Worm (Caenorhabditis elegans) whole organism, L4 larva: ENCODE data around the gene F26F4.12.

Experiments
- D1046.2 ChIP-seq: fragments of 200-800 bp; sonication (Bioruptor generic); IDR thresholded peaks from 2 replicates; pipeline ENCODE4 v1.3.6; 2022; ENCODE audit warnings: missing genetic modification characterization, missing compliant biosample characterization
- F10B5.3 ChIP-seq: sonication (generic microtip); optimal IDR thresholded peaks from 2 replicates; lab custom pipeline; 2016; ENCODE audit warnings: mild to moderate bottlenecking, missing genetic modification characterization, missing compliant biosample characterization
- F37D6.2 ChIP-seq: sonication (generic microtip); optimal IDR thresholded peaks from 2 replicates; lab custom pipeline; 2016; ENCODE audit warnings: mild to moderate bottlenecking, missing genetic modification characterization, missing compliant biosample characterization
- F44E2.7 ChIP-seq: fragments of 200-800 bp; sonication (Bioruptor generic); IDR thresholded peaks from 2 replicates; pipeline ENCODE4 v2.1.2; 2022; ENCODE audit warnings: missing genetic modification characterization, missing compliant biosample characterization
- T20F7.1 ChIP-seq: fragments of 200-800 bp; sonication (Bioruptor generic); optimal IDR thresholded peaks from 2 replicates; lab custom pipeline; 2018; ENCODE audit warnings: mild to moderate bottlenecking, missing genetic modification characterization, missing compliant biosample characterization
- Y105C5A.15 ChIP-seq: fragments of 200-800 bp; sonication (Bioruptor generic); IDR thresholded peaks from 2 replicates; pipeline ENCODE4 v1.3.6; 2022; ENCODE audit warnings: missing genetic modification characterization, missing compliant biosample characterization
- Y75B8A.6 ChIP-seq: fragments of 200-800 bp; sonication (Bioruptor generic); IDR thresholded peaks from 2 replicates; pipeline ENCODE4 v1.3.6; 2022; ENCODE audit warnings: missing genetic modification reagents, missing genetic modification characterization, missing compliant biosample characterization
- ceh-28 ChIP-seq: fragments of 150-350 bp; optimal IDR thresholded peaks from 2 replicates; lab custom pipeline; 2014; ENCODE audit warnings: missing biosample characterization, missing genetic modification reagents, missing genetic modification characterization
- ceh-44 ChIP-seq: fragments of 200-800 bp; sonication (Bioruptor generic); IDR thresholded peaks from 2 replicates; pipeline ENCODE4 v1.3.6; 2022; ENCODE audit warnings: missing genetic modification reagents, missing genetic modification characterization, missing compliant biosample characterization
- cey-2 ChIP-seq: sonication (generic microtip); optimal IDR thresholded peaks from 3 replicates; lab custom pipeline; 2017; ENCODE audit warnings: missing genetic modification characterization, mild to moderate bottlenecking, missing compliant biosample characterization, antibody characterized with exemption, borderline replicate concordance; ENCODE audit not compliant: insufficient read depth
- daf-16 ChIP-seq, 3 experiments: sonication (generic microtip); optimal IDR thresholded peaks; 2 replicates each; lab custom pipeline; 2016 to 2017; ENCODE audit warnings: missing genetic modification characterization in 3 of 3, missing genetic modification reagents in 3 of 3, mild to moderate bottlenecking in 2 of 3, missing compliant biosample characterization in 2 of 3, missing biosample characterization in 1 of 3, moderate library complexity in 1 of 3
- dmd-6 ChIP-seq: fragments of 200-800 bp; sonication (Bioruptor generic); IDR thresholded peaks from 2 replicates; pipeline ENCODE4 v1.3.6; 2022; ENCODE audit warnings: missing genetic modification reagents, missing genetic modification characterization, missing compliant biosample characterization
- dmd-8 ChIP-seq: fragments of 200-800 bp; sonication (Bioruptor generic); IDR thresholded peaks from 2 replicates; pipeline ENCODE4 v1.3.6; 2022; ENCODE audit warnings: missing genetic modification characterization, missing compliant biosample characterization
- dmd-9 ChIP-seq: fragments of 200-800 bp; sonication (Bioruptor generic); IDR thresholded peaks from 2 replicates; pipeline ENCODE4 v1.3.6; 2022; ENCODE audit warnings: missing genetic modification reagents, missing genetic modification characterization, missing compliant biosample characterization
- dpl-1 ChIP-seq: fragments of 150-350 bp; optimal IDR thresholded peaks from 2 replicates; lab custom pipeline; 2014; ENCODE audit warnings: missing biosample characterization, missing genetic modification reagents, missing genetic modification characterization
- fkh-10 ChIP-seq: fragments of 150-350 bp; optimal IDR thresholded peaks from 2 replicates; lab custom pipeline; 2014; ENCODE audit warnings: missing biosample characterization, missing genetic modification reagents, missing genetic modification characterization
- hlh-11 ChIP-seq: fragments of 200-800 bp; sonication (Bioruptor generic); optimal IDR thresholded peaks from 2 replicates; lab custom pipeline; 2018; ENCODE audit warnings: mild to moderate bottlenecking, missing genetic modification characterization, missing compliant biosample characterization
- hmg-1.1 ChIP-seq: fragments of 200-800 bp; sonication (Bioruptor generic); IDR thresholded peaks from 2 replicates; pipeline ENCODE4 v1.3.6; 2022; ENCODE audit warnings: missing genetic modification reagents, missing genetic modification characterization, missing compliant biosample characterization
- jun-1 ChIP-seq: fragments of 150-350 bp; optimal IDR thresholded peaks from 2 replicates; lab custom pipeline; 2014; ENCODE audit warnings: missing biosample characterization, missing genetic modification reagents, missing genetic modification characterization
- lin-29 ChIP-seq: fragments of 200-800 bp; sonication (Bioruptor generic); IDR thresholded peaks from 2 replicates; pipeline ENCODE4 v1.3.6; 2022; ENCODE audit warnings: missing genetic modification reagents, missing genetic modification characterization, missing compliant biosample characterization
- lin-38 ChIP-seq: fragments of 200-800 bp; sonication (Bioruptor generic); IDR thresholded peaks from 2 replicates; pipeline ENCODE4 v1.3.6; 2022; ENCODE audit warnings: missing genetic modification reagents, missing genetic modification characterization, missing compliant biosample characterization
- lin-39 ChIP-seq: fragments of 150-350 bp; optimal IDR thresholded peaks from 2 replicates; lab custom pipeline; 2014; ENCODE audit warnings: missing biosample characterization, missing genetic modification reagents, missing genetic modification characterization
- lsy-2 ChIP-seq, 2 experiments: fragments of 150-350 bp in 1 of 2; sonication (generic microtip) in 1 of 2; optimal IDR thresholded peaks; 2 replicates each; lab custom pipeline; 2014 to 2017; ENCODE audit warnings: missing biosample characterization in 2 of 2, missing genetic modification characterization in 2 of 2
- mep-1 ChIP-seq: fragments of 150-350 bp; sonication (generic microtip); optimal IDR thresholded peaks from 3 replicates; lab custom pipeline; 2014; ENCODE audit warnings: missing biosample characterization, missing genetic modification characterization
- mes-2 ChIP-seq: sonication (generic microtip); optimal IDR thresholded peaks from 2 replicates; lab custom pipeline; 2016; ENCODE audit warnings: missing genotype, mild to moderate bottlenecking, missing genetic modification characterization, missing compliant biosample characterization; ENCODE audit not compliant: poor library complexity, severe bottlenecking
- nhr-10 ChIP-seq: fragments of 150-350 bp; optimal IDR thresholded peaks from 2 replicates; lab custom pipeline; 2014; ENCODE audit warnings: missing biosample characterization, missing genetic modification characterization
- nhr-25 ChIP-seq: sonication (generic microtip); optimal IDR thresholded peaks from 2 replicates; lab custom pipeline; 2017; ENCODE audit warnings: missing genetic modification characterization, mild to moderate bottlenecking, missing compliant biosample characterization, antibody characterized with exemption, moderate library complexity, borderline replicate concordance; ENCODE audit not compliant: insufficient read depth
- nhr-28 ChIP-seq: fragments of 150-350 bp; optimal IDR thresholded peaks from 2 replicates; lab custom pipeline; 2014; ENCODE audit warnings: missing biosample characterization, missing genetic modification characterization
- pqm-1 ChIP-seq: sonication (generic microtip); optimal IDR thresholded peaks from 2 replicates; lab custom pipeline; 2017; ENCODE audit warnings: missing biosample characterization, missing genetic modification characterization
- sdz-12 ChIP-seq: fragments of 200-800 bp; sonication (Bioruptor generic); optimal IDR thresholded peaks from 2 replicates; lab custom pipeline; 2018; ENCODE audit warnings: mild to moderate bottlenecking, missing genetic modification characterization, missing compliant biosample characterization
- snpc-1.2 ChIP-seq: fragments of 200-800 bp; sonication (Bioruptor generic); IDR thresholded peaks from 2 replicates; pipeline ENCODE4 v1.3.6; 2022; ENCODE audit warnings: missing genetic modification reagents, missing genetic modification characterization, missing compliant biosample characterization
- snpc-4 ChIP-seq: fragments of 150-350 bp; optimal IDR thresholded peaks from 2 replicates; lab custom pipeline; 2014; ENCODE audit warnings: missing biosample characterization, missing genetic modification characterization
- unc-130 ChIP-seq: sonication (generic microtip); optimal IDR thresholded peaks from 2 replicates; lab custom pipeline; 2016; ENCODE audit warnings: missing genetic modification reagents, missing genetic modification characterization, missing compliant biosample characterization
- unc-62 ChIP-seq, 3 experiments: fragments of 150-350 bp in 1 of 3; sonication (generic microtip); optimal IDR thresholded peaks in 2 of 3; peaks in 1 of 3; 1 replicate in 1 of 3; 2 replicates in 2 of 3; lab custom pipeline; 2014 to 2017; ENCODE audit warnings: missing biosample characterization in 3 of 3, missing genetic modification characterization in 3 of 3, missing genetic modification reagents in 3 of 3, missing genotype in 1 of 3

F26F4.12 gene

ce11 chrIII:4881955-4882354 is 27.9 kb downstream of the F26F4.12 start:
- TF ChIP-seq lsy-2 (tag; optimal IDR thresholded peaks at IDR 0.05; lab: Kevin White, UChicago), result no peak
- TF ChIP-seq daf-16 (GFP tag; optimal IDR thresholded peaks at IDR 0.05; lab: Kevin White, UChicago), result no peak
- TF ChIP-seq daf-16 (tag; optimal IDR thresholded peaks at IDR 0.05; lab: Kevin White, UChicago), result peak; percentile 22
- TF ChIP-seq nhr-28 (tag; lab: Kevin White, UChicago), result peak; percentile 11
- TF ChIP-seq T20F7.1, result no peak
- no peak for TF ChIP-seq unc-62 (GFP tag; optimal IDR thresholded peaks at IDR 0.05 in 1 of 2; lab: Kevin White, UChicago)
- TF ChIP-seq unc-62 (tag; optimal IDR thresholded peaks at IDR 0.05; lab: Kevin White, UChicago), result no peak
- TF ChIP-seq dmd-6 (GFP tag; lab: Robert Waterston, UW), result 0 out of 2 replicates have a peak, but pooled peaks have one; percentile 17
- TF ChIP-seq hlh-11, result peak; percentile 12
- TF ChIP-seq F10B5.3 (tag; lab: Kevin White, UChicago), result no peak
- TF ChIP-seq pqm-1 (tag; lab: Kevin White, UChicago), result peak; percentile 38
- no peak for TF ChIP-seq Y105C5A.15 (GFP tag; lab: Robert Waterston, UW)

- TF ChIP-seq mep-1 (tag; lab: Kevin White, UChicago) (no peak), F10B5.3 (tag; lab: Kevin White, UChicago) (no peak), lin-38 (GFP tag; lab: Robert Waterston, UW) (peak; percentile 62), F44E2.7 (GFP tag; lab: Robert Waterston, UW) (no peak), nhr-25 (tag; lab: Kevin White, UChicago) (no peak), ceh-28 (tag; lab: Kevin White, UChicago) (peak; percentile 38), snpc-4 (no peak), D1046.2 (GFP tag; lab: Robert Waterston, UW) (no peak)
These were observed 30.4 kb downstream of the F26F4.12 start, which contains the start of gene C35D10.1 for ce11 chrIII:4879445-4879844. C35D10.1 (plus strand) TSS chrIII:4879745.

ce11 chrIII:4878281-4878680 is 31.6 kb downstream of the F26F4.12 start, which contains the start of the genes tost-1 and arx-6:
tost-1 (minus strand) TSS chrIII:4878311.
arx-6 (plus strand) TSS chrIII:4878658.
- TF ChIP-seq lin-39 (tag; lab: Kevin White, UChicago) (no peak), sdz-12 (no peak), mes-2 (tag; lab: Kevin White, UChicago) (peak; percentile 81), dpl-1 (GFP tag; lab: Kevin White, UChicago) (peak; percentile 84), snpc-1.2 (GFP tag; lab: Robert Waterston, UW) (no peak), lin-38 (GFP tag; lab: Robert Waterston, UW) (peak; percentile 93), fkh-10 (GFP tag; lab: Kevin White, UChicago) (peak; percentile 19), lin-29 (GFP tag; lab: Robert Waterston, UW) (no peak), lsy-2 (tag; optimal IDR thresholded peaks at IDR 0.05; lab: Kevin White, UChicago) (peak in 1 of 2 experiments; percentile 69), Y75B8A.6 (GFP tag; lab: Robert Waterston, UW) (no peak)

ce11 chrIII:4875663-4876062 is 34.2 kb downstream of the F26F4.12 start:
- TF ChIP-seq dmd-9 (GFP tag; lab: Robert Waterston, UW), result no peak
- peak in 1 of 2 experiments; percentile 77 for TF ChIP-seq unc-62 (GFP tag; optimal IDR thresholded peaks at IDR 0.05 in 1 of 2; lab: Kevin White, UChicago)
- no peak for TF ChIP-seq unc-62 (tag; optimal IDR thresholded peaks at IDR 0.05; lab: Kevin White, UChicago)
- peak; percentile 53; the same call in 1 of the 2 replicates for TF ChIP-seq hmg-1.1 (GFP tag; lab: Robert Waterston, UW)

- TF ChIP-seq cey-2 (tag; lab: Kevin White, UChicago) (no peak), lin-29 (GFP tag; lab: Robert Waterston, UW) (no peak), dmd-8 (no peak), ceh-44 (GFP tag; lab: Robert Waterston, UW) (no peak), unc-130 (no peak), jun-1 (tag; lab: Kevin White, UChicago) (no peak), nhr-10 (tag; lab: Kevin White, UChicago) (no peak), F37D6.2 (tag; lab: Kevin White, UChicago) (no peak)
These were observed 35.2 kb downstream of the F26F4.12 start, which contains the start of gene C35D10.12 for ce11 chrIII:4874671-4875070. C35D10.12 (minus strand) TSS chrIII:4874771.
